Fruit fly (Drosophila melanogaster): Measurements from ENCODE around the gene CG10920.

Gene CG10920

DNA sequence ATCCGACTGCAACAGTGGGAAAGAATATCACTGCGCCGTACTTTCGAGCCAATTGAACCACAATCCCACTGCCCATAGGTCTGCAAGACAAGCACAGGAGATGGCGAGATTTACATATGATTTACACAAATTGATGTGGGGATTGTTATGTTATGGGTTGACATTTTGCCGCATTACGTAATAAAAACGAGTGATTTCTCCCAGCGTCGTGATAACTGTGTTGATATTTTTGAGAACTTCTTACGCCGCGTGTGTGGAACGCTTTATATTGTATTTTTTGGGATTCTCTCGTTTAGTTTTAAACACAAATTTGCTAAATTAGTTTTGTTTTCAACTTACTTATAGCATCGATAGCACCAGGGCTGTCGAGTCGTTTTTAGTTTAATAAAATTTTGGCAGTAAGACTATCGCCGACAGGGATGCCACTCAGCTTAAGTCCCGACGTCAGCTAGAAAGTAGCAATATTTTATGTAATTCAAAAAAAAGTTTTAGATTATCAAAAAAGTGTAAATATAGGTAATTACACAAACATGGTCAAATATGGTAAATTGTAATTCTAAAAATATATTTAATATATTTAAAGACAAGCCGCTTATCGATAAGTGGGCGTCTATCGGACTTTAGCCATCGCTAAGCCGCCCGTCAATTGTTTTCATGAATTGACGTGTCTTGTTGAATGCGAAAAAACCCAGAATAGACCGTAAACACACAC lies 39.5 kb upstream of the CG10920 start, which contains the start of the genes CG45089, ND-MNLL and p115 (continued):
- TF ChIP-seq CG14710 (tag; optimal IDR thresholded peaks at IDR 0.05), result peak; percentile 77
- peak; percentile 72 for TF ChIP-seq CG10267 (tag; optimal IDR thresholded peaks at IDR 0.05)
- TF ChIP-seq sens (GFP tag), result peak; percentile 88
- TF ChIP-seq Side (GFP tag; optimal IDR thresholded peaks at IDR 0.05), result no peak
- no peak for TF ChIP-seq aop (GFP tag; IDR thresholded peaks at IDR 0.05)
- no peak for TF ChIP-seq usp (GFP tag; optimal IDR thresholded peaks at IDR 0.05)
- no peak for TF ChIP-seq tll (GFP tag; optimal IDR thresholded peaks at IDR 0.05)
- no peak for TF ChIP-seq Bdp1 (GFP tag; optimal IDR thresholded peaks at IDR 0.05)
- TF ChIP-seq bsh (GFP tag; optimal IDR thresholded peaks at IDR 0.05), result peak in 1 of 2 experiments; percentile 60
- TF ChIP-seq Dbx (GFP tag; IDR thresholded peaks at IDR 0.05), result peak; percentile 74; the same call in 2 of the 3 replicates
- peak; percentile 57 for TF ChIP-seq amos (GFP tag; IDR thresholded peaks at IDR 0.05; ENCODE audit: partially characterized antibody)
- TF ChIP-seq CG15601 (tag; optimal IDR thresholded peaks at IDR 0.05), result peak; percentile 63
- TF ChIP-seq CG14667 (GFP tag; IDR thresholded peaks at IDR 0.05), result peak; percentile 25; the same call in 1 of the 2 replicates
- peak; percentile 65 for TF ChIP-seq lab (GFP tag; optimal IDR thresholded peaks at IDR 0.05)
- TF ChIP-seq CG4282 (GFP tag; optimal IDR thresholded peaks at IDR 0.05), result no peak
- TF ChIP-seq C15 (GFP tag; IDR thresholded peaks at IDR 0.05), result no peak
- peak; percentile 55; the same call in 1 of the 3 replicates for TF ChIP-seq zfh1 (GFP tag; IDR thresholded peaks at IDR 0.05)
- peak; percentile 56; the same call in 1 of the 3 replicates for TF ChIP-seq CG34422 (GFP tag; IDR thresholded peaks at IDR 0.05)
- TF ChIP-seq seq (GFP tag; IDR thresholded peaks at IDR 0.05), result peak; percentile 31; the same call in 1 of the 2 replicates
- TF ChIP-seq org-1 (GFP tag; optimal IDR thresholded peaks at IDR 0.05), result no peak
- no peak for TF ChIP-seq CG6813 (GFP tag; optimal IDR thresholded peaks at IDR 0.05)
- TF ChIP-seq CG33213 (GFP tag; optimal IDR thresholded peaks at IDR 0.05), result no peak
- peak; percentile 13 for TF ChIP-seq sd (tag; optimal IDR thresholded peaks at IDR 0.05)
- no peak for TF ChIP-seq trh (GFP tag; optimal IDR thresholded peaks at IDR 0.05)
- TF ChIP-seq TFAM (GFP tag; optimal IDR thresholded peaks at IDR 0.05), result no peak
- TF ChIP-seq CG6854 (GFP tag; optimal IDR thresholded peaks at IDR 0.05), result no peak
- peak; percentile 85 for TF ChIP-seq YL-1 (GFP tag; optimal IDR thresholded peaks at IDR 0.05)
- no peak for TF ChIP-seq CG17802 (tag; optimal IDR thresholded peaks at IDR 0.05)
- peak; percentile 28 for TF ChIP-seq chn (GFP tag; optimal IDR thresholded peaks at IDR 0.05)
- peak; percentile 55 for TF ChIP-seq ssp (GFP tag; IDR thresholded peaks at IDR 0.05)
- no peak for TF ChIP-seq Lhr (GFP tag; optimal IDR thresholded peaks at IDR 0.05)
- TF ChIP-seq PHDP (tag; optimal IDR thresholded peaks at IDR 0.05), result peak; percentile 52
- TF ChIP-seq maf-S (GFP tag; optimal IDR thresholded peaks at IDR 0.05), result no peak
- TF ChIP-seq crc (GFP tag; optimal IDR thresholded peaks at IDR 0.05), result no peak
- no peak for TF ChIP-seq ham (GFP tag; IDR thresholded peaks at IDR 0.05)
- TF ChIP-seq ranshi (GFP tag; IDR thresholded peaks at IDR 0.05), result no peak
- peak; percentile 43; the same call in 1 of the 2 replicates for TF ChIP-seq CG32532 (GFP tag; IDR thresholded peaks at IDR 0.05)
- peak; percentile 40; the same call in 1 of the 2 replicates for TF ChIP-seq CG6689 (GFP tag; IDR thresholded peaks at IDR 0.05)
- TF ChIP-seq CG10979 (tag; optimal IDR thresholded peaks at IDR 0.05), result peak; percentile 50
- TF ChIP-seq CG16815 (GFP tag; optimal IDR thresholded peaks at IDR 0.05), result peak; percentile 8
- TF ChIP-seq Max (GFP tag; optimal IDR thresholded peaks at IDR 0.05), result peak; percentile 57
- TF ChIP-seq Gsc (GFP tag; IDR thresholded peaks at IDR 0.05), result no peak
- peak in 1 of 2 experiments; percentile 56 for TF ChIP-seq insv (GFP tag; optimal IDR thresholded peaks at IDR 0.05)
- peak; percentile 54 for TF ChIP-seq hbn (GFP tag; IDR thresholded peaks at IDR 0.05; ENCODE audit: partially characterized antibody)
- TF ChIP-seq CG6683 (GFP tag; optimal IDR thresholded peaks at IDR 0.05), result peak; percentile 0
- TF ChIP-seq inv (GFP tag; IDR thresholded peaks at IDR 0.05; ENCODE audit: partially characterized antibody), result peak; percentile 61
- TF ChIP-seq ash1 (GFP tag; optimal IDR thresholded peaks at IDR 0.05), result no peak
- peak; percentile 50; the same call in 2 of the 3 replicates for TF ChIP-seq Aef1 (GFP tag; IDR thresholded peaks at IDR 0.05)
- TF ChIP-seq wdn (GFP tag; IDR thresholded peaks at IDR 0.05), result 0 out of 2 replicates have a peak, but pooled peaks have one; percentile 40
